Worm (Caenorhabditis elegans) whole organism, young adult: ENCODE measurements around the gene rcan-1.

ENCODE experiments used
- B0019.2 ChIP-seq: fragments of 200-800 bp; sonication (Bioruptor generic); conservative IDR thresholded peaks from 2 replicates; pipeline ENCODE4 v1.3.6; 2022; ENCODE audit warnings: missing genetic modification reagents, missing genetic modification characterization, missing compliant biosample characterization
- B0336.3 ChIP-seq: fragments of 200-800 bp; sonication (Bioruptor generic); IDR thresholded peaks from 2 replicates; pipeline ENCODE4 v1.3.6; 2022; ENCODE audit warnings: missing genetic modification characterization, missing compliant biosample characterization
- F23B12.7 ChIP-seq: sonication (generic microtip); optimal IDR thresholded peaks from 2 replicates; lab custom pipeline; 2017; ENCODE audit warnings: missing genetic modification characterization, mild to moderate bottlenecking, missing compliant biosample characterization, antibody characterized with exemption, moderate library complexity; ENCODE audit not compliant: insufficient read depth
- F39B2.1 ChIP-seq: fragments of 200-800 bp; sonication (Bioruptor generic); IDR thresholded peaks from 2 replicates; pipeline ENCODE4 v1.3.6; 2022; ENCODE audit warnings: missing genetic modification reagents, missing genetic modification characterization, missing compliant biosample characterization
- F49E8.2 ChIP-seq: sonication (generic microtip); optimal IDR thresholded peaks from 3 replicates; lab custom pipeline; 2017; ENCODE audit warnings: missing genetic modification characterization, mild to moderate bottlenecking, missing compliant biosample characterization, antibody characterized with exemption, moderate library complexity; ENCODE audit not compliant: insufficient read depth
- F52B5.7 ChIP-seq: sonication (generic microtip); optimal IDR thresholded peaks from 2 replicates; lab custom pipeline; 2016; ENCODE audit warnings: mild to moderate bottlenecking, missing genetic modification characterization, missing compliant biosample characterization
- F55B11.4 ChIP-seq: sonication (generic microtip); optimal IDR thresholded peaks from 2 replicates; lab custom pipeline; 2016; ENCODE audit warnings: missing compliant biosample characterization, missing genetic modification characterization, borderline replicate concordance; ENCODE audit not compliant: insufficient read depth
- Y53F4B.3 ChIP-seq: fragments of 200-800 bp; sonication (Bioruptor generic); IDR thresholded peaks from 2 replicates; pipeline ENCODE4 v1.3.6; 2022; ENCODE audit warnings: missing genetic modification reagents, missing genetic modification characterization, missing compliant biosample characterization
- Y53G8AR.9 ChIP-seq: fragments of 200-800 bp; sonication (Bioruptor generic); conservative IDR thresholded peaks from 2 replicates; pipeline ENCODE4 v1.3.6; 2022; ENCODE audit warnings: missing genetic modification reagents, missing genetic modification characterization, missing compliant biosample characterization
- Y79H2A.3 ChIP-seq: fragments of 200-800 bp; sonication (Bioruptor generic); conservative IDR thresholded peaks from 2 replicates; pipeline ENCODE4 v1.3.6; 2022; ENCODE audit warnings: missing genetic modification reagents, missing genetic modification characterization, missing compliant biosample characterization
- Y95B8A.8 ChIP-seq: fragments of 200-800 bp; sonication (Bioruptor generic); IDR thresholded peaks from 2 replicates; pipeline ENCODE4 v1.3.6; 2022; ENCODE audit warnings: missing genetic modification reagents, missing genetic modification characterization, missing compliant biosample characterization
- aptf-2 ChIP-seq: fragments of 200-800 bp; sonication (Bioruptor generic); conservative IDR thresholded peaks from 2 replicates; pipeline ENCODE4 v1.3.6; 2022; ENCODE audit warnings: missing genetic modification reagents, missing genetic modification characterization, missing compliant biosample characterization
- attf-3 ChIP-seq: fragments of 200-800 bp; sonication (Bioruptor generic); conservative IDR thresholded peaks from 2 replicates; pipeline ENCODE4 v1.3.6; 2022; ENCODE audit warnings: missing genetic modification reagents, missing genetic modification characterization, missing compliant biosample characterization
- attf-5 ChIP-seq: fragments of 200-800 bp; sonication (Bioruptor generic); optimal IDR thresholded peaks from 2 replicates; lab custom pipeline; 2018; ENCODE audit warnings: mild to moderate bottlenecking, missing genetic modification characterization, missing compliant biosample characterization
- attf-6 ChIP-seq: fragments of 200-800 bp; sonication (Bioruptor generic); IDR thresholded peaks from 2 replicates; pipeline ENCODE4 v1.3.6; 2022; ENCODE audit warnings: missing genetic modification reagents, missing genetic modification characterization, missing compliant biosample characterization
- ccch-3 ChIP-seq: fragments of 200-800 bp; sonication (Bioruptor generic); optimal IDR thresholded peaks from 2 replicates; lab custom pipeline; 2018; ENCODE audit warnings: mild to moderate bottlenecking, missing genetic modification characterization, missing compliant biosample characterization
- efl-1 ChIP-seq: fragments of 150-350 bp; optimal IDR thresholded peaks from 2 replicates; lab custom pipeline; 2014; ENCODE audit warnings: missing biosample characterization, missing genetic modification reagents, missing genetic modification characterization
- ekl-4 ChIP-seq: fragments of 200-800 bp; sonication (Bioruptor generic); IDR thresholded peaks from 2 replicates; pipeline ENCODE4 v1.3.6; 2022; ENCODE audit warnings: missing genetic modification reagents, missing genetic modification characterization, missing compliant biosample characterization
- him-1 ChIP-seq: sonication (generic microtip); optimal IDR thresholded peaks from 2 replicates; lab custom pipeline; 2016; ENCODE audit warnings: missing genotype, missing genetic modification reagents, missing genetic modification characterization, missing compliant biosample characterization
- hmg-1.2 ChIP-seq: fragments of 200-800 bp; sonication (Bioruptor generic); IDR thresholded peaks from 2 replicates; pipeline ENCODE4 v1.3.6; 2022; ENCODE audit warnings: missing genetic modification reagents, missing genetic modification characterization, missing compliant biosample characterization
- hrde-1 ChIP-seq: sonication (generic microtip); optimal IDR thresholded peaks from 2 replicates; lab custom pipeline; 2016; ENCODE audit warnings: missing genetic modification characterization, mild to moderate bottlenecking, missing compliant biosample characterization, moderate library complexity, missing genotype, missing genetic modification reagents, borderline replicate concordance
- hsf-1 ChIP-seq: fragments of 200-800 bp; sonication (Bioruptor generic); IDR thresholded peaks from 2 replicates; pipeline ENCODE4 v1.3.6; 2022; ENCODE audit warnings: missing genetic modification reagents, missing genetic modification characterization, missing compliant biosample characterization
- lin-35 ChIP-seq, 3 experiments: fragments of 150-350 bp in 2 of 3; sonication (generic microtip) in 1 of 3; optimal IDR thresholded peaks; 2 replicates each; lab custom pipeline; 2014 to 2018; ENCODE audit warnings: missing biosample characterization in 3 of 3, missing genetic modification characterization in 3 of 3, missing genetic modification reagents in 3 of 3
- lin-40 ChIP-seq: sonication (generic microtip); optimal IDR thresholded peaks from 2 replicates; lab custom pipeline; 2016; ENCODE audit warnings: missing genetic modification characterization, mild to moderate bottlenecking, missing compliant biosample characterization, missing genotype, missing genetic modification reagents
- lin-54 ChIP-seq: fragments of 200-800 bp; sonication (Bioruptor generic); optimal IDR thresholded peaks from 2 replicates; lab custom pipeline; 2018; ENCODE audit warnings: mild to moderate bottlenecking, missing genetic modification characterization, missing compliant biosample characterization
- lir-1 ChIP-seq: fragments of 200-800 bp; sonication (Bioruptor generic); conservative IDR thresholded peaks from 2 replicates; pipeline ENCODE4 v1.3.6; 2022; ENCODE audit warnings: missing genetic modification reagents, missing genetic modification characterization, missing compliant biosample characterization
- lsl-1 ChIP-seq: fragments of 200-800 bp; sonication (Bioruptor generic); optimal IDR thresholded peaks from 2 replicates; lab custom pipeline; 2018; ENCODE audit warnings: mild to moderate bottlenecking, missing genetic modification characterization, moderate library complexity, missing compliant biosample characterization
- lsy-27 ChIP-seq: sonication (generic microtip); optimal IDR thresholded peaks from 2 replicates; lab custom pipeline; 2017; ENCODE audit warnings: missing genetic modification characterization, mild to moderate bottlenecking, missing compliant biosample characterization, antibody characterized with exemption, missing genotype, borderline replicate concordance; ENCODE audit not compliant: insufficient read depth
- madf-3 ChIP-seq: fragments of 200-800 bp; sonication (Bioruptor generic); IDR thresholded peaks from 2 replicates; pipeline ENCODE4 v1.3.6; 2022; ENCODE audit warnings: missing genetic modification reagents, missing genetic modification characterization, missing compliant biosample characterization
- madf-6 ChIP-seq: fragments of 200-800 bp; sonication (Bioruptor generic); IDR thresholded peaks from 2 replicates; pipeline ENCODE4 v1.3.6; 2022; ENCODE audit warnings: missing genetic modification reagents, missing genetic modification characterization, missing compliant biosample characterization
- madf-8 ChIP-seq: fragments of 200-800 bp; sonication (Bioruptor generic); conservative IDR thresholded peaks from 2 replicates; pipeline ENCODE4 v1.3.6; 2022; ENCODE audit warnings: missing genetic modification reagents, missing genetic modification characterization, missing compliant biosample characterization
- mcd-1 ChIP-seq: fragments of 200-800 bp; sonication (Bioruptor generic); IDR thresholded peaks from 2 replicates; pipeline ENCODE4 v1.3.6; 2022; ENCODE audit warnings: missing genetic modification reagents, missing genetic modification characterization, missing compliant biosample characterization
- mes-4 ChIP-seq: sonication (generic microtip); optimal IDR thresholded peaks from 2 replicates; lab custom pipeline; 2016; ENCODE audit warnings: missing genotype, missing genetic modification characterization, missing compliant biosample characterization
- rcor-1 ChIP-seq: fragments of 200-800 bp; sonication (Bioruptor generic); IDR thresholded peaks from 2 replicates; pipeline ENCODE4 v1.3.6; 2022; ENCODE audit warnings: missing genetic modification reagents, missing genetic modification characterization, missing compliant biosample characterization
- rec-8 ChIP-seq, 2 experiments: sonication (generic microtip); optimal IDR thresholded peaks; 2 replicates each; lab custom pipeline; 2016; ENCODE audit warnings: mild to moderate bottlenecking in 2 of 2, missing genetic modification characterization in 2 of 2, missing genetic modification reagents in 2 of 2, missing genotype in 2 of 2, missing biosample characterization in 1 of 2, missing compliant biosample characterization in 1 of 2, moderate library complexity in 1 of 2
- snpc-1.1 ChIP-seq: sonication (generic microtip); optimal IDR thresholded peaks from 2 replicates; lab custom pipeline; 2017; ENCODE audit warnings: missing genetic modification characterization, mild to moderate bottlenecking, missing compliant biosample characterization, antibody characterized with exemption, moderate library complexity, missing genotype, missing genetic modification reagents; ENCODE audit not compliant: insufficient read depth
- snpc-1.3 ChIP-seq: sonication (generic microtip); optimal IDR thresholded peaks from 2 replicates; lab custom pipeline; 2017; ENCODE audit warnings: missing genetic modification characterization, mild to moderate bottlenecking, missing compliant biosample characterization, antibody characterized with exemption, moderate library complexity, missing genotype, missing genetic modification reagents; ENCODE audit not compliant: insufficient read depth
- snpc-4 ChIP-seq, 5 experiments: fragments of 150-350 bp in 1 of 5; sonication (generic microtip) in 4 of 5; optimal IDR thresholded peaks; 2 replicates each; lab custom pipeline; 2014 to 2018; ENCODE audit warnings: missing genetic modification characterization in 5 of 5, missing biosample characterization in 3 of 5, antibody characterized with exemption in 2 of 5, mild to moderate bottlenecking in 2 of 5, missing compliant biosample characterization in 2 of 5, missing genotype in 2 of 5, moderate library complexity in 2 of 5, missing genetic modification reagents in 1 of 5
- xnd-1 ChIP-seq: sonication (generic microtip); optimal IDR thresholded peaks from 2 replicates; lab custom pipeline; 2016; ENCODE audit warnings: missing genotype, missing genetic modification reagents, missing genetic modification characterization, missing compliant biosample characterization

rcan-1 gene

DNA sequence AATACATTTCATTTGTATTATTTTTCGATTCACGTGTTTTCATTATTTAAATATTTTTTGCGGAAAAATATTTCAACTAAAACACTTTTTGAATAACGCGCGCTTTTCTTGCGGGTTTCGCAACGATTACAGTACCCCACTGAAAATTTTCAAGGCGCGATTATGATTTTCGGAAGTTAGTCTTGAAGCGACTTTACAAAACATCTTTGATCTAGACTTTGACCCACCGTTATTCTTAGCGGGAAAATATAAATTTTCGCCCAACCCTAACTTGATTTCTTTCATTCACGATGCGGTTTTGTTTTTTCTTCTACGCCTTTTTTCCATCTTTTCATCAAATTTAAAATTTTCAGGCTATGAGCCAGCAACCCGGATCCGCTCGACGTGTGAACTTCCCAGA is 43.9 kb upstream of the rcan-1 start, which contains the start of gene egg-1 (continued):
- TF ChIP-seq F39B2.1 (GFP tag; lab: Robert Waterston, UW) (no peak), attf-3 (GFP tag; lab: Robert Waterston, UW) (peak; percentile 17; the same call in 1 of the 2 replicates), snpc-1.1 (tag; lab: Kevin White, UChicago) (peak; percentile 21), xnd-1 (tag; lab: Kevin White, UChicago) (peak; percentile 98), him-1 (tag; lab: Kevin White, UChicago) (peak; percentile 85), attf-6 (GFP tag; lab: Robert Waterston, UW) (0 out of 2 replicates have a peak, but pooled peaks have one; percentile 21), ekl-4 (0 out of 2 replicates have a peak, but pooled peaks have one; percentile 59), F23B12.7 (tag; lab: Kevin White, UChicago) (peak; percentile 75), madf-8 (peak; percentile 95), B0336.3 (GFP tag; lab: Robert Waterston, UW) (peak; percentile 78), rec-8 (tag; optimal IDR thresholded peaks at IDR 0.05; lab: Kevin White, UChicago) (no peak), efl-1 (GFP tag; lab: Kevin White, UChicago) (peak; percentile 98), attf-5 (GFP tag; lab: Kevin White, UChicago) (no peak), Y53F4B.3 (0 out of 2 replicates have a peak, but pooled peaks have one; percentile 17), madf-3 (GFP tag; lab: Robert Waterston, UW) (peak; percentile 83), Y53G8AR.9 (GFP tag; lab: Robert Waterston, UW) (peak; percentile 44; the same call in 1 of the 2 replicates), F49E8.2 (tag; lab: Kevin White, UChicago) (peak; percentile 92), rcor-1 (GFP tag; lab: Robert Waterston, UW) (peak; percentile 83), madf-6 (GFP tag; lab: Robert Waterston, UW) (peak; percentile 99), aptf-2 (peak; percentile 70; the same call in 1 of the 2 replicates), Y79H2A.3 (GFP tag; lab: Robert Waterston, UW) (peak; percentile 50; the same call in 1 of the 2 replicates), ccch-3 (GFP tag; lab: Kevin White, UChicago) (no peak), mes-4 (tag; lab: Kevin White, UChicago) (no peak), B0019.2 (peak; percentile 78), F52B5.7 (no peak), lsy-27 (tag; lab: Kevin White, UChicago) (no peak), Y95B8A.8 (GFP tag; lab: Robert Waterston, UW) (peak; percentile 93), lin-35 (GFP tag; optimal IDR thresholded peaks at IDR 0.05; lab: Kevin White, UChicago) (peak in 2 of 3 experiments; percentile 51 to 62), lin-54 (peak; percentile 95), lsl-1 (GFP tag; lab: Kevin White, UChicago) (peak; percentile 98), hsf-1 (peak; percentile 89), hrde-1 (tag; lab: Kevin White, UChicago) (peak; percentile 8), snpc-4 (GFP tag; optimal IDR thresholded peaks at IDR 0.05; lab: Kevin White, UChicago) (peak; percentile 40), snpc-4 (tag; optimal IDR thresholded peaks at IDR 0.05; lab: Kevin White, UChicago) (peak in 3 of 4 experiments; percentile 8 to 60 (median 59)), snpc-1.3 (tag; lab: Kevin White, UChicago) (peak; percentile 93), hmg-1.2 (GFP tag; lab: Robert Waterston, UW) (peak; percentile 61), lir-1 (GFP tag; lab: Robert Waterston, UW) (peak; percentile 52; the same call in 1 of the 2 replicates), F55B11.4 (tag; lab: Kevin White, UChicago) (no peak), lin-40 (tag; lab: Kevin White, UChicago) (no peak), mcd-1 (GFP tag; lab: Robert Waterston, UW) (peak; percentile 72)
